Fruit fly (Drosophila melanogaster) whole organism, embryonic: ENCODE measurements around the gene Pex10.

ENCODE experiments used
- Atf6 ChIP-seq: fragments of 200-800 bp; sonication (Bioruptor generic); IDR thresholded peaks from 2 replicates; pipeline ENCODE4 v1.3.6; 2022; ENCODE audit warnings: missing biosample characterization, missing genetic modification characterization
- BtbVII ChIP-seq: fragments of 200-800 bp; sonication (Bioruptor generic); optimal IDR thresholded peaks from 3 replicates; lab custom pipeline; 2017; ENCODE audit warnings: missing biosample characterization, mild to moderate bottlenecking, missing genetic modification characterization
- CG10979 ChIP-seq: fragments of 200-800 bp; sonication (Bioruptor generic); optimal IDR thresholded peaks from 2 replicates; lab custom pipeline; 2018; ENCODE audit warnings: missing biosample characterization, mild to moderate bottlenecking, missing genetic modification characterization, moderate library complexity
- CG16813 ChIP-seq: fragments of 200-800 bp; sonication (Bioruptor generic); IDR thresholded peaks from 3 replicates; pipeline ENCODE4 v1.3.6; 2022; ENCODE audit warnings: missing biosample characterization, missing genetic modification characterization; ENCODE audit not compliant: partially characterized antibody
- CG17829 ChIP-seq: fragments of 200-800 bp; optimal IDR thresholded peaks from 2 replicates; lab custom pipeline; 2019; ENCODE audit warnings: missing biosample characterization, mild to moderate bottlenecking, missing genetic modification characterization, moderate library complexity
- CG17912 ChIP-seq: fragments of 200-800 bp; sonication (Bioruptor generic); optimal IDR thresholded peaks from 2 replicates; lab custom pipeline; 2018; ENCODE audit warnings: missing biosample characterization, mild to moderate bottlenecking, missing genetic modification characterization
- CG18011 ChIP-seq: fragments of 200-800 bp; sonication (Bioruptor generic); optimal IDR thresholded peaks from 2 replicates; lab custom pipeline; 2017; ENCODE audit warnings: missing biosample characterization, missing genetic modification characterization, mild to moderate bottlenecking, moderate library complexity, missing genotype
- CG2116 ChIP-seq: fragments of 200-800 bp; sonication (Bioruptor generic); optimal IDR thresholded peaks from 3 replicates; lab custom pipeline; 2018; ENCODE audit warnings: missing biosample characterization, mild to moderate bottlenecking, missing genetic modification characterization
- CG32767 ChIP-seq: fragments of 200-800 bp; sonication (Bioruptor generic); IDR thresholded peaks from 2 replicates; pipeline ENCODE4 v1.3.6; 2022; ENCODE audit warnings: missing biosample characterization, missing genetic modification characterization
- CG3847 ChIP-seq: fragments of 200-800 bp; sonication (Bioruptor generic); IDR thresholded peaks from 2 replicates; pipeline ENCODE4 v1.3.6; 2022; ENCODE audit warnings: missing biosample characterization, missing genetic modification characterization
- CG4424 ChIP-seq: fragments of 200-800 bp; sonication (Bioruptor generic); optimal IDR thresholded peaks from 3 replicates; lab custom pipeline; 2016; ENCODE audit warnings: missing biosample characterization, missing genetic modification characterization
- CG6791 ChIP-seq: fragments of 200-800 bp; sonication (Bioruptor generic); IDR thresholded peaks from 3 replicates; pipeline ENCODE4 v1.3.6; 2022; ENCODE audit warnings: missing biosample characterization, missing genetic modification characterization; ENCODE audit not compliant: partially characterized antibody
- CG7786 ChIP-seq: fragments of 200-800 bp; sonication (Bioruptor generic); optimal IDR thresholded peaks from 2 replicates; lab custom pipeline; 2016; ENCODE audit warnings: missing biosample characterization, missing genetic modification characterization
- CG7839 ChIP-seq: fragments of 200-800 bp; sonication (Bioruptor generic); optimal IDR thresholded peaks from 3 replicates; lab custom pipeline; 2018; ENCODE audit warnings: missing biosample characterization, mild to moderate bottlenecking, missing genetic modification characterization, moderate library complexity
- CG8944 ChIP-seq: fragments of 200-800 bp; sonication (Bioruptor generic); optimal IDR thresholded peaks from 3 replicates; lab custom pipeline; 2016; ENCODE audit warnings: missing biosample characterization, missing genetic modification characterization
- CG9727 ChIP-seq: fragments of 200-800 bp; sonication (Bioruptor generic); optimal IDR thresholded peaks from 3 replicates; lab custom pipeline; 2017; ENCODE audit warnings: missing biosample characterization, mild to moderate bottlenecking, missing genetic modification characterization
- Camta ChIP-seq: fragments of 200-800 bp; sonication (Bioruptor generic); optimal IDR thresholded peaks from 2 replicates; lab custom pipeline; 2016; ENCODE audit warnings: missing biosample characterization, missing genetic modification characterization
- CoRest ChIP-seq: fragments of 200-800 bp; sonication (Bioruptor generic); optimal IDR thresholded peaks from 3 replicates; lab custom pipeline; 2018; ENCODE audit warnings: missing biosample characterization, mild to moderate bottlenecking, missing genetic modification characterization, moderate library complexity
- Dbx ChIP-seq: fragments of 200-800 bp; sonication (Bioruptor generic); IDR thresholded peaks from 3 replicates; pipeline ENCODE4 v1.3.6; 2022; ENCODE audit warnings: missing biosample characterization, missing genetic modification characterization
- Dip3 ChIP-seq: fragments of 200-800 bp; sonication (Bioruptor generic); optimal IDR thresholded peaks from 3 replicates; lab custom pipeline; 2016; ENCODE audit warnings: missing biosample characterization, missing genetic modification characterization
- Ets65A ChIP-seq: fragments of 200-800 bp; sonication (Bioruptor generic); peaks from one replicate; lab custom pipeline; 2016; ENCODE audit warnings: missing biosample characterization, missing genetic modification characterization
- Fer1 ChIP-seq: fragments of 200-800 bp; sonication (Bioruptor generic); optimal IDR thresholded peaks from 2 replicates; lab custom pipeline; 2017; ENCODE audit warnings: missing biosample characterization, mild to moderate bottlenecking, missing genetic modification characterization
- GATAe ChIP-seq: fragments of 200-800 bp; sonication (Bioruptor generic); conservative IDR thresholded peaks from 2 replicates; pipeline ENCODE4 v1.3.6; 2022; ENCODE audit warnings: missing biosample characterization, missing genetic modification characterization
- Gug ChIP-seq: fragments of 200-800 bp; sonication (Bioruptor generic); IDR thresholded peaks from 4 replicates; pipeline ENCODE4 v1.3.6; 2022; ENCODE audit warnings: missing biosample characterization, missing genetic modification characterization
- Med ChIP-seq: fragments of 200-800 bp; sonication (Bioruptor generic); peaks from one replicate; lab custom pipeline; 2016; ENCODE audit warnings: missing biosample characterization, missing genetic modification characterization, mild to moderate bottlenecking, inconsistent platforms, moderate library complexity
- Nf-YC ChIP-seq: fragments of 200-800 bp; optimal IDR thresholded peaks from 3 replicates; lab custom pipeline; 2019; ENCODE audit warnings: missing biosample characterization, mild to moderate bottlenecking, missing genetic modification characterization, moderate library complexity
- Optix ChIP-seq: fragments of 200-800 bp; sonication (Bioruptor generic); IDR thresholded peaks from 3 replicates; pipeline ENCODE4 v1.3.6; 2022; ENCODE audit warnings: missing biosample characterization, missing genetic modification characterization
- Taf1 ChIP-seq: fragments of 200-800 bp; sonication (Bioruptor generic); IDR thresholded peaks from 2 replicates; pipeline ENCODE4 v1.3.6; 2022; ENCODE audit warnings: missing biosample characterization, missing genetic modification characterization
- ato ChIP-seq: fragments of 200-800 bp; sonication (Bioruptor generic); IDR thresholded peaks from 2 replicates; pipeline ENCODE4 v1.3.6; 2022; ENCODE audit warnings: missing biosample characterization, missing genetic modification characterization; ENCODE audit not compliant: partially characterized antibody
- ci ChIP-seq: fragments of 200-800 bp; sonication (Bioruptor generic); IDR thresholded peaks from 3 replicates; pipeline ENCODE4 v1.3.6; 2022; ENCODE audit warnings: missing biosample characterization, missing genetic modification characterization
- crol ChIP-seq: fragments of 200-800 bp; sonication (Bioruptor generic); IDR thresholded peaks from 2 replicates; pipeline ENCODE4 v1.3.6; 2022; ENCODE audit warnings: missing biosample characterization, missing genetic modification characterization
- cwo ChIP-seq: fragments of 200-800 bp; sonication (Bioruptor generic); optimal IDR thresholded peaks from 3 replicates; lab custom pipeline; 2017; ENCODE audit warnings: missing biosample characterization, missing genetic modification characterization, mild to moderate bottlenecking, moderate library complexity, missing genetic modification reagents
- da ChIP-seq: fragments of 200-800 bp; sonication (Bioruptor generic); optimal IDR thresholded peaks from 2 replicates; lab custom pipeline; 2016; ENCODE audit warnings: missing biosample characterization, missing genetic modification characterization
- dm ChIP-seq: fragments of 200-800 bp; sonication (Bioruptor generic); optimal IDR thresholded peaks from 3 replicates; lab custom pipeline; 2016; ENCODE audit warnings: missing biosample characterization, missing genetic modification characterization
- ewg ChIP-seq: fragments of 200-800 bp; sonication (Bioruptor generic); optimal IDR thresholded peaks from 3 replicates; lab custom pipeline; 2017; ENCODE audit warnings: mild to moderate bottlenecking, missing biosample characterization, missing genetic modification reagents, missing genetic modification characterization
- gfzf ChIP-seq: fragments of 200-800 bp; sonication (Bioruptor generic); optimal IDR thresholded peaks from 2 replicates; lab custom pipeline; 2016; ENCODE audit warnings: missing biosample characterization, mild to moderate bottlenecking, missing genetic modification characterization, moderate library complexity
- scrt ChIP-seq: fragments of 200-800 bp; sonication (Bioruptor generic); optimal IDR thresholded peaks from 2 replicates; lab custom pipeline; 2018; ENCODE audit warnings: missing biosample characterization, mild to moderate bottlenecking, missing genetic modification characterization, moderate library complexity
- slbo ChIP-seq: fragments of 200-800 bp; sonication (Bioruptor generic); IDR thresholded peaks from 2 replicates; pipeline ENCODE4 v1.3.6; 2022; ENCODE audit warnings: missing biosample characterization, missing genetic modification characterization
- stc ChIP-seq: fragments of 200-800 bp; sonication (Bioruptor generic); IDR thresholded peaks from 2 replicates; pipeline ENCODE4 v1.3.6; 2022; ENCODE audit warnings: missing biosample characterization, missing genetic modification characterization
- tll ChIP-seq, 2 experiments: fragments of 200-800 bp in 1 of 2; fragments of >200 bp in 1 of 2; sonication (Bioruptor generic) in 1 of 2; optimal IDR thresholded peaks; 2 replicates each; lab custom pipeline; 2017 to 2019; ENCODE audit warnings: missing biosample characterization in 2 of 2, missing genetic modification characterization in 2 of 2, mild to moderate bottlenecking in 1 of 2, moderate library complexity in 1 of 2
- trem ChIP-seq: fragments of 200-800 bp; optimal IDR thresholded peaks from 3 replicates; lab custom pipeline; 2019; ENCODE audit warnings: missing biosample characterization, mild to moderate bottlenecking, missing genetic modification characterization, moderate library complexity

Gene Pex10

dm6 chr3L:1549634-1550071 is 8.4 kb upstream of the Pex10 start (continued):
- TF ChIP-seq Nf-YC (tag; lab: Kevin White, UChicago), result no peak

- 0 out of 2 replicates have a peak, but pooled peaks have one; percentile 9 for TF ChIP-seq slbo (GFP tag; lab: Robert Waterston, UW)
- 0 out of 3 replicates have a peak, but pooled peaks have one; percentile 20 for TF ChIP-seq Dbx
- TF ChIP-seq CG10979 (tag; lab: Kevin White, UChicago), result no peak
- TF ChIP-seq da, result no peak
- TF ChIP-seq Med (GFP tag; lab: Kevin White, UChicago), result peak; percentile 33
- peak; percentile 85 for TF ChIP-seq Ets65A
- TF ChIP-seq CG16813 (GFP tag; lab: Robert Waterston, UW), result 0 out of 3 replicates have a peak, but pooled peaks have one; percentile 7
- TF ChIP-seq CG3847 (GFP tag; lab: Robert Waterston, UW), result 0 out of 2 replicates have a peak, but pooled peaks have one; percentile 25
Measured at dm6 chr3L:1550914-1551313, 7.1 kb upstream of the Pex10 start.

- no peak for TF ChIP-seq ato (GFP tag; lab: Robert Waterston, UW)
- TF ChIP-seq cwo (GFP tag; lab: Kevin White, UChicago), result peak; percentile 37
- TF ChIP-seq, all 482 proteins: peak for 1
Measured at dm6 chr3L:1553193-1553592, 4.8 kb upstream of the Pex10 start, which contains the start of gene Pcyt2. Gene Pcyt2, plus strand, starts transcription at chr3L:1553493.

DNA sequence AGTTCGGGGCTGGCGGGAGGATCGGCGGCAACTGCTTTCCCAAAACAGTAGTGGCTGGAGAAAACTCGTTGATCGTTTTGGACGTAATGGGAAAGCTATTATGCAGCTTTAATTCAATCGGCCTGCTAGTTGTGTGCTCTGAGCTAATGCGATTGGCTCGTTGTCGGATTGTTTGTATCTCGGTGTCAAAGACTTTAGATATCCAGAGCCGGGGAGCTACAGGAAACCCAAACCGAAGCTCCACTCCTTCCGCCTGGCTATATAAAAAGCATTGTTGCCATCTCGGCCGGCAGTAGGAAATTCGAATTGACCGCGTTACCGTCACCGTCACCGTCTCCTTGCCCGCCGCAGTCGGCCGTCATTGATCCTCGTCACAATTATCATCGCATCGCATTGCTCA is 7.1 kb downstream of the Pex10 start, which contains the start of gene CG12003:
Gene CG12003 (plus strand): TSS at position 301 of the 400 bp plus-strand sequence.
- no peak for TF ChIP-seq Camta (GFP tag; lab: Kevin White, UChicago)
- no peak for TF ChIP-seq Med (GFP tag; lab: Kevin White, UChicago)
- TF ChIP-seq Taf1, result no peak
- TF ChIP-seq GATAe, result no peak
- no peak for TF ChIP-seq CG8944
- TF ChIP-seq tll (GFP tag; optimal IDR thresholded peaks at IDR 0.05; lab: Kevin White, UChicago), result no peak

DNA sequence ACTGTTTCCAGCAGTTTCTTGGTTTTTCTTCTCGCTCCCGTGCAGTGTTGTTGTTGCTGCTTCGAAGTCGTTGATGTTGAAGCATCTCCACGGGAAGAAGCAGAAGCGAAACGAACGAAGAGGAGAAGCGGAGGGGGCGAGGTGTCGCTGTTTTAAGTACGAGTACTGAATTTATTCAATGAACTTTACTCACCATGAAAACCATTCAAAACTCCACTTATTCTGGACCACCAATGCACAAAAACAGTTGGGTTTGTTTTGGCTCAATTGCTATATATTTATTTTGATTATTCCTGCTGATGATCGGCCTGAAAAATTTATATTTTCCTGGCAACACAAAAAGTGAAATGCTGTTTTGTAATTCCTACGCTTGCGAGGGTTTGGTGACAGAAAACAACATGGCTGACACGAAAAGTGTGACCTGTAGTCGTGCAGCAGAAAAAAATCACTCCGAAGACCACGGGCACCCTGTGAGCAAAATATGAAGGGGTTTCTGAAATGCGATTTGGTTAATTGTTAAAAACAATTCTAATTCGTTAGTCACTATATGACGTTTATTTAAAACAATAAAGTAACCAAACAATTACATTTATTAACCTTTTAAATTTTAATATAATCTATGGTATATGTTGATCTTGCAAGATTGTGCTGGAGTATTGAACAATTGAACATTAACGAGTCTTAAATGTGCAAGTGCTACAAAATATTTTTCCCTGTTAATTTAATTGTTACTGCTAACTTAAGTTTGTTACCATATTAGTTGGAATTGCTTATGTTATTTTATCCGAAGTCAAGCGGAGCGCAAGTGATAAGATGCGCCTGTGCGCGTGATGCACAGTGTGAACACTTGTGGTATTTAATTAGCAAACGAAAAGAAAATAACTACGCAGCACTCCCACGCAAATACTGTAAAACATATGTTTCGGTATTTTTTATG is 10.5 kb downstream of the Pex10 start, which contains the start of gene CG7879:
Gene CG7879 (minus strand): TSS at position 384 of the 937 bp plus-strand sequence.
- peak; percentile 36 for TF ChIP-seq CG4424
- peak; percentile 19; the same call in 1 of the 4 replicates for TF ChIP-seq Gug (GFP tag; lab: Robert Waterston, UW)
- peak; percentile 51 for TF ChIP-seq CG9727 (GFP tag; lab: Kevin White, UChicago)
- no peak for TF ChIP-seq CG18011
- peak; percentile 33 for TF ChIP-seq ewg (GFP tag; lab: Kevin White, UChicago)
- TF ChIP-seq CG17912 (GFP tag; lab: Kevin White, UChicago), result no peak
- no peak for TF ChIP-seq Optix (GFP tag; lab: Robert Waterston, UW)
- TF ChIP-seq Fer1 (GFP tag; lab: Kevin White, UChicago), result peak; percentile 47
- peak; percentile 14 for TF ChIP-seq dm (GFP tag; lab: Kevin White, UChicago)
- TF ChIP-seq slbo (GFP tag; lab: Robert Waterston, UW), result peak; percentile 33
- TF ChIP-seq BtbVII (GFP tag; lab: Kevin White, UChicago), result peak; percentile 62
- TF ChIP-seq CG7786 (GFP tag; lab: Kevin White, UChicago), result no peak
- peak; percentile 20 for TF ChIP-seq CG17829
- TF ChIP-seq stc, result no peak
- TF ChIP-seq CG7839 (tag; lab: Kevin White, UChicago), result peak; percentile 15
- TF ChIP-seq CoRest, result peak; percentile 46
- TF ChIP-seq Atf6 (GFP tag; lab: Robert Waterston, UW), result no peak
- no peak for TF ChIP-seq scrt
- peak; percentile 84 for TF ChIP-seq gfzf (GFP tag; lab: Kevin White, UChicago)
- no peak for TF ChIP-seq CG2116 (GFP tag; lab: Kevin White, UChicago)
- TF ChIP-seq ci (GFP tag; lab: Robert Waterston, UW), result peak; percentile 65
- peak; percentile 0 for TF ChIP-seq trem (tag; lab: Kevin White, UChicago)
- peak; percentile 55; the same call in 1 of the 2 replicates for TF ChIP-seq CG32767
- TF ChIP-seq CG6791 (GFP tag; lab: Robert Waterston, UW), result 0 out of 3 replicates have a peak, but pooled peaks have one; percentile 35
- no peak for TF ChIP-seq Dip3 (GFP tag; lab: Kevin White, UChicago)
- peak; percentile 90 for TF ChIP-seq crol (GFP tag; lab: Robert Waterston, UW)
